Worm (Caenorhabditis elegans) whole organism, L3 larva: Measurements from ENCODE around the gene gldi-7.

Source experiments
- aly-2 ChIP-seq: fragments of 150-350 bp; optimal IDR thresholded peaks from 2 replicates; lab custom pipeline; 2014; ENCODE audit warnings: missing biosample characterization, missing genetic modification characterization
- egl-27 ChIP-seq: sonication (generic microtip); optimal IDR thresholded peaks from 4 replicates; lab custom pipeline; 2017; ENCODE audit warnings: missing biosample characterization, missing genetic modification reagents, missing genetic modification characterization
- nhr-12 ChIP-seq: fragments of 150-350 bp; optimal IDR thresholded peaks from 2 replicates; lab custom pipeline; 2014; ENCODE audit warnings: missing biosample characterization, missing genetic modification characterization

ce11 chrII:8488123-8488522 lies 42.9 kb downstream of the gldi-7 start:
- no peak for TF ChIP-seq egl-27 (tag; lab: Kevin White, UChicago)
- no peak for TF ChIP-seq nhr-12 (tag; lab: Kevin White, UChicago)
- no peak for TF ChIP-seq aly-2 (tag; lab: Kevin White, UChicago)
